Worm (Caenorhabditis elegans): ENCODE data around the gene Y32B12B.8.

Y32B12B.8 gene

DNA sequence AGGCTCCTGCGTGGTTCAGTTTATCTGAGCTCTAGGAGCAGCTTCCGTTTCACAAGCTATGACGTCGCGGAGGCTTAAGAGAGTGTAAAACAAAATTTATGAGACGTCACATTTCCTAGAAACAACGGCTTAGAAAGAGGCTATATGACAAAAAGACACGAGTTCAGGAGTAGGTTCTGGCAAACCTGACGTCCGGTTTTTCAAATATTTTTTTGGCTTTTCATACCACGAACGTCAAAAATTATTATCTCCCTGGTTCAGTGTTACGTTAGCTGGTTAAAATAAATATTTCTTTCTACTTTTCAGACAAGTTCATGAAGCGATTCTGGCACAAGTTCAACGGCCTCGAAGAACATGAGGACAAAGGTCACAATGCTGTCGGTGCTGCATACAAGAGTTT, 7.5 kb upstream of the Y32B12B.8 start, which contains the start of gene F36D3.16:
TSS of gene F36D3.16 (plus strand) at position 301 of the 400 bp plus-strand sequence.
- no peak for TF ChIP-seq snpc-1.2 (GFP tag; IDR thresholded peaks at IDR 0.05)
- TF ChIP-seq unc-39 (tag; optimal IDR thresholded peaks at IDR 0.05) = no peak
- no peak for TF ChIP-seq cey-2 (tag; optimal IDR thresholded peaks at IDR 0.05; ENCODE audit: borderline replicate concordance, insufficient read depth)
- TF ChIP-seq ama-1 (optimal IDR thresholded peaks at IDR 0.05) = no peak
- no peak for TF ChIP-seq lin-39 (tag; optimal IDR thresholded peaks at IDR 0.05)
- no peak for TF ChIP-seq zip-11 (GFP tag; IDR thresholded peaks at IDR 0.05)
- no peak for TF ChIP-seq snpc-4 (tag; optimal IDR thresholded peaks at IDR 0.05)
- TF ChIP-seq mxl-2 (GFP tag; conservative IDR thresholded peaks at IDR 0.05) = no peak
- no peak for TF ChIP-seq rbr-2 (tag; optimal IDR thresholded peaks at IDR 0.05)
- no peak for TF ChIP-seq ztf-7 (tag; optimal IDR thresholded peaks at IDR 0.05)
- no peak for TF ChIP-seq dve-1 (tag; optimal IDR thresholded peaks at IDR 0.05; ENCODE audit: insufficient read depth)
- no peak for TF ChIP-seq dmd-9 (GFP tag; IDR thresholded peaks at IDR 0.05)
- TF ChIP-seq R02D3.7 (tag; optimal IDR thresholded peaks at IDR 0.05) = no peak
- TF ChIP-seq pqm-1 (tag; optimal IDR thresholded peaks at IDR 0.05) = no peak
- TF ChIP-seq ceh-28 (tag; optimal IDR thresholded peaks at IDR 0.05) = no peak
- TF ChIP-seq nhr-102 (tag; optimal IDR thresholded peaks at IDR 0.05) = no peak
- no peak for TF ChIP-seq nhr-25 (tag; optimal IDR thresholded peaks at IDR 0.05; ENCODE audit: borderline replicate concordance, insufficient read depth)
- TF ChIP-seq mxl-3 (GFP tag; optimal IDR thresholded peaks at IDR 0.05) = no peak
- TF ChIP-seq lin-13 (GFP tag; optimal IDR thresholded peaks at IDR 0.05) = no peak

ce11 chrV:16534000-16534399, 1.3 kb upstream of the Y32B12B.8 start, which contains the start of gene cpr-2:
cpr-2 (minus strand) TSS chrV:16534100.
- TF ChIP-seq unc-130 (GFP tag; optimal IDR thresholded peaks at IDR 0.05) (no peak), mep-1 (tag; optimal IDR thresholded peaks at IDR 0.05) (no peak), ceh-82 (tag; optimal IDR thresholded peaks at IDR 0.05) (no peak)

DNA sequence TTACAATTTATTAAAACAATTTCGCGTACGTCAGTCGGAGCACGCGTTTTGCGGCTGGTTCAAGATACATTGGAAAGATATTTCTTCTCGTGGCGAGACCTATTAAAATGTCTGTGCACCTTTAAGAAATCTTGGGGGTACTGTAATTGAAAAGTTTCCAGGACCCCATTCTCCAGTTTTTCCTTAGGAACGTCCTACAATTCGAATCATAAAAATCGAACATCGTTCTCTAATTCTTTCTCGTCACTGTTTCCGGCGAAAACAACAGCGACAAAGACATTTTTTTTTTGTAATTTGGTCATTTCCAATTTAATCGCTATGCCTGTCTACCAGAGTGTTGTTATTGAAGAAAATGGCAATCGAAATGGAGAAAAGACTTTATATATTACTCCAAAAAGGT, 1.4 kb downstream of the Y32B12B.8 start, which contains the start of gene Y32B12B.1:
TSS of gene Y32B12B.1 (plus strand) at position 301 of the 400 bp plus-strand sequence.
- TF ChIP-seq gei-8 (GFP tag; optimal IDR thresholded peaks at IDR 0.05) (no peak), ctbp-1 (GFP tag; IDR thresholded peaks at IDR 0.05) (no peak), attf-4 (tag; optimal IDR thresholded peaks at IDR 0.05) (no peak), nhr-111 (GFP tag; optimal IDR thresholded peaks at IDR 0.05) (no peak), Y75B8A.6 (GFP tag; IDR thresholded peaks at IDR 0.05) (no peak)

DNA sequence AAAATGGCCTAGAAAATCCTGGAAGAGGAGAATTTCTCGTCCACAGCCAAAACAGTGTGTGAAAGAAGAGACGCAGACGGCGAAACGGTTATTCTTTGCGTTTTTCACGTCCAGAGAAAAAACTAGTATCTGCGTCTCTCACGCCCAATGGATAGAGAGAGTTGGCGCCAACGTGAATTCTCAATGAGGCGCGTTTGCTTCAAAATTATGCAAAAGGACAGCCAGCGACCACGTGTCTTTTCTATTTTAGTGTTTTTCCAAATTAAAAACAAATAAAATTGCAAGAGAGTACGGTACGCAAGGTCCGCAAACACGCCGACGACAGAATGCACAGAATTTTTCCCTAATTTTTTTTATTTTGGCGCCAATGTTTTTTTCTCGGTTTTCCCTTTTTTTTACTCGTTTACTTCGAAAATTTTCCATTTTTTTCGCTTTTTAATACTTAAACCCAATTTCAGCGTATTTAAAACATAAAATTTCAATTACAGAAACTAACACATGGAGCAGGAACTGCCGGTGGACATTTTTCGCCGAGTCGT, 2.7 kb downstream of the Y32B12B.8 start, which contains the start of gene Y32B12B.2:
TSS of gene Y32B12B.2 (plus strand) at position 489 of the 539 bp plus-strand sequence.
- TF ChIP-seq nhr-11 (tag; optimal IDR thresholded peaks at IDR 0.05) (no peak), nhr-102 (tag; optimal IDR thresholded peaks at IDR 0.05) (no peak), Y5F2A.4 (GFP tag; optimal IDR thresholded peaks at IDR 0.05) (no peak), daf-12 (tag; optimal IDR thresholded peaks at IDR 0.05) (no peak), jun-1 (tag; optimal IDR thresholded peaks at IDR 0.05) (no peak), hlh-11 (tag; optimal IDR thresholded peaks at IDR 0.05) (peak; percentile 49), ztf-11 (tag; optimal IDR thresholded peaks at IDR 0.05) (no peak), F44E2.7 (GFP tag; IDR thresholded peaks at IDR 0.05) (no peak), ceh-82 (tag; optimal IDR thresholded peaks at IDR 0.05) (no peak), lir-3 (tag; optimal IDR thresholded peaks at IDR 0.05) (no peak), nhr-25 (tag; optimal IDR thresholded peaks at IDR 0.05; ENCODE audit: borderline replicate concordance, insufficient read depth) (no peak), ztf-7 (tag; optimal IDR thresholded peaks at IDR 0.05) (no peak), zip-11 (GFP tag; IDR thresholded peaks at IDR 0.05) (no peak), ceh-28 (tag; optimal IDR thresholded peaks at IDR 0.05) (no peak), D1046.2 (GFP tag; IDR thresholded peaks at IDR 0.05) (no peak), lin-38 (GFP tag; IDR thresholded peaks at IDR 0.05) (peak; percentile 88), nhr-6 (tag; optimal IDR thresholded peaks at IDR 0.05) (no peak), Y48G9A.11 (GFP tag; IDR thresholded peaks at IDR 0.05) (no peak), spr-1 (tag; optimal IDR thresholded peaks at IDR 0.05) (no peak), Y105C5A.15 (GFP tag; IDR thresholded peaks at IDR 0.05) (no peak), madf-9 (GFP tag; conservative IDR thresholded peaks at IDR 0.05) (no peak), duxl-1 (tag; optimal IDR thresholded peaks at IDR 0.05; ENCODE audit: poor library complexity) (peak; percentile 56), pqm-1 (tag; optimal IDR thresholded peaks at IDR 0.05) (no peak), nhr-77 (tag; optimal IDR thresholded peaks at IDR 0.05) (no peak), daf-19 (GFP tag; conservative IDR thresholded peaks at IDR 0.05) (no peak), unc-130 (GFP tag; optimal IDR thresholded peaks at IDR 0.05) (peak; percentile 82), egl-27 (tag; optimal IDR thresholded peaks at IDR 0.05) (no peak)

Measured in whole organism, L4 larva.